Worm (Caenorhabditis elegans): ENCODE results near the gene srh-177.

DNA sequence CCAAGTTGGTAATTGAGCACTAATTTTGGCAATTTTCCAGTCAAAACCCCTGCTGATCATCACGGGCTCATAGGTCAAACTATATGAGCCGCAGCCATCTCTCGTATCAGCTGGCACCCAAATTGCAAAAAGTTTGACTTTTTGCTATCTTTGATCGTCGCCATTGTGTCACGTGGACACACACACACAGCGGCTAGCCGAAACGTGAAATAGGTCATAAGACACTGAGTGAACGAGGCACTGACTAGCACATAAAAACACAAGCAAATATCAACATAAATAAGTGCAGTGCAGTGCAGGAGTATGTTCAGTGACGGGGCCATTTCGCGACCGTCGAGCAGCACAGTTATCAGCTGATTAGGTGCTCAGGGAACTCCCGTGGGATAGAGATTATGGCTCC is 49.7 kb upstream of the srh-177 start:
- no peak for TF ChIP-seq hmg-11 (tag; optimal IDR thresholded peaks at IDR 0.05)
- TF ChIP-seq nhr-11 (tag; optimal IDR thresholded peaks at IDR 0.05) = no peak
- TF ChIP-seq nhr-77 (tag; optimal IDR thresholded peaks at IDR 0.05) = no peak
- TF ChIP-seq fkh-10 (GFP tag; optimal IDR thresholded peaks at IDR 0.05) = no peak
- TF ChIP-seq nhr-23 (tag; optimal IDR thresholded peaks at IDR 0.05) = peak; percentile 6
- no peak for TF ChIP-seq unc-62 (GFP tag; optimal IDR thresholded peaks at IDR 0.05)
- peak; percentile 99 for TF ChIP-seq pha-4 (tag; optimal IDR thresholded peaks at IDR 0.05)
- TF ChIP-seq ceh-16 (tag; optimal IDR thresholded peaks at IDR 0.05) = no peak
- TF ChIP-seq nhr-28 (tag; optimal IDR thresholded peaks at IDR 0.05) = no peak
- peak; percentile 12 for TF ChIP-seq snpc-4 (tag; optimal IDR thresholded peaks at IDR 0.05)
- TF ChIP-seq lin-15B (tag; optimal IDR thresholded peaks at IDR 0.05) = peak; percentile 32
- no peak for TF ChIP-seq aly-2 (tag; optimal IDR thresholded peaks at IDR 0.05)
- TF ChIP-seq nfya-1 (tag; optimal IDR thresholded peaks at IDR 0.05; ENCODE audit: insufficient read depth) = peak; percentile 11
- no peak for TF ChIP-seq zag-1 (tag; optimal IDR thresholded peaks at IDR 0.05)

Data from whole organism, L3 larva.